Fruit fly (Drosophila melanogaster): ENCODE data around the gene CG13133.

dm6 chr2L:10096127-10096526, 3.9 kb upstream of the CG13133 start:
- no peak for TF ChIP-seq psq (optimal IDR thresholded peaks at IDR 0.05)
- TF ChIP-seq Sin3A (optimal IDR thresholded peaks at IDR 0.05) = no peak
- no peak for TF ChIP-seq ttk (optimal IDR thresholded peaks at IDR 0.05)
- TF ChIP-seq insv (optimal IDR thresholded peaks at IDR 0.05) = no peak
- no peak for TF ChIP-seq Myc (optimal IDR thresholded peaks at IDR 0.05)
